Worm (Caenorhabditis elegans): ENCODE results near the gene nlp-26.
A peak's percentile ranks its signal among the peaks of the same experiment; 100 is the strongest.

Gene nlp-26

DNA sequence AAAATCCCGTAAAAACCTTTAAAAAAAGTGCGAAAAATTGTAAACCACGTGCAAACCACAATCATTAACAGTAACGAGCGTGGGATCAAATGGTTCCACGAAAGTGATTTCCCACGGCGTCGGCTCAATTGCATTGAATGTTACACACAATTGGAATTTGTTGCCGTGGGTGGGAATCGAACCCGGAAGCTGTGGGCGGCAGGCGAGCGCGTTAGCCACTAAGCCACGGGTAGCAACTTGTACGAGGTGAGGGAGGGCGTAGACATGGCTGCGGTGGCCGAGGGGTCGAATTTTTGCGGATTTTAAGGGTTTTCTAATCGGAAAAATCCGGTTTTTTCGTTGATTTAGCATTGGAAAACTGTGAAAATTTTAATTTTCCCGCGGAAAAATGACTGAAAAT is 29.8 kb downstream of the nlp-26 start (continued):
- TF ChIP-seq F13H6.1 (tag; optimal IDR thresholded peaks at IDR 0.05), result peak; percentile 95
- TF ChIP-seq unc-42 (tag; optimal IDR thresholded peaks at IDR 0.05), result peak; percentile 89
- TF ChIP-seq ref-2 (tag; optimal IDR thresholded peaks at IDR 0.05), result peak; percentile 98
- peak; percentile 96 for TF ChIP-seq fkh-6 (tag; optimal IDR thresholded peaks at IDR 0.05)
- TF ChIP-seq fax-1 (tag; optimal IDR thresholded peaks at IDR 0.05), result peak; percentile 95
- TF ChIP-seq ceh-22 (tag; optimal IDR thresholded peaks at IDR 0.05), result peak; percentile 89
- TF ChIP-seq elt-4 (tag; optimal IDR thresholded peaks at IDR 0.05), result no peak
- TF ChIP-seq pax-1 (tag; optimal IDR thresholded peaks at IDR 0.05), result no peak
- peak; percentile 96 for TF ChIP-seq ceh-2 (tag; optimal IDR thresholded peaks at IDR 0.05)
- TF ChIP-seq unc-86 (tag; optimal IDR thresholded peaks at IDR 0.05), result peak; percentile 98
- no peak for TF ChIP-seq ama-1 (optimal IDR thresholded peaks at IDR 0.05)
- TF ChIP-seq Y22D7AL.16 (tag; optimal IDR thresholded peaks at IDR 0.05), result peak; percentile 96
- TF ChIP-seq nhr-11 (tag; optimal IDR thresholded peaks at IDR 0.05), result no peak
- TF ChIP-seq ceh-31 (tag; optimal IDR thresholded peaks at IDR 0.05), result peak; percentile 92
- TF ChIP-seq K09A11.1 (tag; optimal IDR thresholded peaks at IDR 0.05; ENCODE audit: insufficient read depth), result peak; percentile 94
- peak; percentile 86 for TF ChIP-seq odd-2 (tag; optimal IDR thresholded peaks at IDR 0.05)
- peak; percentile 93 for TF ChIP-seq ceh-24 (tag; optimal IDR thresholded peaks at IDR 0.05)

ce11 chrV:19643903-19644302 is 30.6 kb downstream of the nlp-26 start, which contains the start of the genes Y43F8C.7 and mrps-28:
TSS of gene Y43F8C.7 (minus strand) at chrV:19644030.
TSS of gene mrps-28 (plus strand) at chrV:19644239.
- TF ChIP-seq ceh-6 (GFP tag; optimal IDR thresholded peaks at IDR 0.05) (no peak), dve-1 (tag; optimal IDR thresholded peaks at IDR 0.05) (no peak), pax-1 (tag; optimal IDR thresholded peaks at IDR 0.05) (peak; percentile 20), sox-2 (GFP tag; IDR thresholded peaks at IDR 0.05) (no peak), T23F11.4 (GFP tag; optimal IDR thresholded peaks at IDR 0.05) (no peak), ztf-16 (tag; optimal IDR thresholded peaks at IDR 0.05) (no peak), unc-55 (GFP tag; optimal IDR thresholded peaks at IDR 0.05) (no peak), ceh-19 (GFP tag; optimal IDR thresholded peaks at IDR 0.05) (no peak), ets-4 (tag; optimal IDR thresholded peaks at IDR 0.05) (no peak), ceh-48 (tag; optimal IDR thresholded peaks at IDR 0.05) (peak; percentile 90), syd-9 (tag; optimal IDR thresholded peaks at IDR 0.05) (no peak), lim-6 (tag; optimal IDR thresholded peaks at IDR 0.05) (no peak), hlh-30 (tag; optimal IDR thresholded peaks at IDR 0.05; ENCODE audit: insufficient read depth) (no peak), ceh-2 (tag; optimal IDR thresholded peaks at IDR 0.05) (no peak), zip-5 (tag; optimal IDR thresholded peaks at IDR 0.05) (no peak), unc-42 (tag; optimal IDR thresholded peaks at IDR 0.05) (peak; percentile 40), ceh-18 (tag; optimal IDR thresholded peaks at IDR 0.05) (no peak), fkh-6 (tag; optimal IDR thresholded peaks at IDR 0.05) (no peak), tbx-7 (tag; optimal IDR thresholded peaks at IDR 0.05) (no peak), nfya-1 (tag; optimal IDR thresholded peaks at IDR 0.05) (peak; percentile 56), unc-3 (GFP tag; conservative IDR thresholded peaks at IDR 0.05) (no peak), unc-3 (tag; optimal IDR thresholded peaks at IDR 0.05) (no peak), npax-4 (tag; optimal IDR thresholded peaks at IDR 0.05) (no peak), eyg-1 (tag; optimal IDR thresholded peaks at IDR 0.05) (no peak)

- no peak for TF ChIP-seq F13H6.1 (tag; optimal IDR thresholded peaks at IDR 0.05)
These were observed 32.4 kb downstream of the nlp-26 start, which contains the start of gene Y43F8C.9 for ce11 chrV:19645572-19646155. TSS of gene Y43F8C.9 (plus strand) at chrV:19646105.

ce11 chrV:19655151-19655550 is 41.9 kb downstream of the nlp-26 start, which contains the start of gene dmd-3:
TSS of gene dmd-3 (minus strand) at chrV:19655251.
- no peak for TF ChIP-seq T23F11.4 (GFP tag; optimal IDR thresholded peaks at IDR 0.05)
- no peak for TF ChIP-seq sox-2 (GFP tag; IDR thresholded peaks at IDR 0.05)
- no peak for TF ChIP-seq odd-2 (tag; optimal IDR thresholded peaks at IDR 0.05)
- TF ChIP-seq ceh-14 (tag; optimal IDR thresholded peaks at IDR 0.05), result no peak
- no peak for TF ChIP-seq unc-86 (tag; optimal IDR thresholded peaks at IDR 0.05)
- TF ChIP-seq sdc-2 (tag; optimal IDR thresholded peaks at IDR 0.05), result no peak
- no peak for TF ChIP-seq fax-1 (tag; optimal IDR thresholded peaks at IDR 0.05)
- no peak for TF ChIP-seq ets-4 (tag; optimal IDR thresholded peaks at IDR 0.05)
- TF ChIP-seq ceh-19 (GFP tag; optimal IDR thresholded peaks at IDR 0.05), result no peak
